Fruit fly (Drosophila melanogaster) Kc167 (cell line): ENCODE data around the gene PGRP-SB1.

ENCODE experiments used
- Sin3A ChIP-seq: fragments of >200 bp; optimal IDR thresholded peaks from 2 replicates; lab custom pipeline; 2018; ENCODE audit warnings: missing external identifiers
- ttk ChIP-seq: sonication (Bioruptor generic); optimal IDR thresholded peaks from 2 replicates; lab custom pipeline; 2017; ENCODE audit warnings: missing external identifiers

dm6 chr3L:16695076-16695847 is 32.5 kb downstream of the PGRP-SB1 start:
- TF ChIP-seq ttk (lab: Kevin White, UChicago) = no peak
- no peak for TF ChIP-seq Sin3A (lab: Kevin White, UChicago)
